Worm (Caenorhabditis elegans) whole organism, L3 larva: Measurements from ENCODE around the gene ZC477.4.
A peak's percentile ranks its signal among the peaks of the same experiment; 100 is the strongest.

Experiments used
- R02D3.7 ChIP-seq: fragments of 150-350 bp; optimal IDR thresholded peaks from 2 replicates; lab custom pipeline; 2014; ENCODE audit warnings: missing biosample characterization, missing genetic modification characterization
- ZK546.5 ChIP-seq: sonication (generic microtip); optimal IDR thresholded peaks from 2 replicates; lab custom pipeline; 2017; ENCODE audit warnings: missing biosample characterization, missing genetic modification characterization
- ceh-28 ChIP-seq: fragments of 150-350 bp; optimal IDR thresholded peaks from 2 replicates; lab custom pipeline; 2014; ENCODE audit warnings: missing biosample characterization, missing genetic modification reagents, missing genetic modification characterization
- ceh-9 ChIP-seq: sonication (generic microtip); optimal IDR thresholded peaks from 2 replicates; lab custom pipeline; 2018; ENCODE audit warnings: missing biosample characterization, missing genetic modification characterization
- egl-27 ChIP-seq: sonication (generic microtip); optimal IDR thresholded peaks from 4 replicates; lab custom pipeline; 2017; ENCODE audit warnings: missing biosample characterization, missing genetic modification reagents, missing genetic modification characterization
- egl-5 ChIP-seq: fragments of 150-350 bp; optimal IDR thresholded peaks from 2 replicates; lab custom pipeline; 2017; ENCODE audit warnings: missing biosample characterization, missing genetic modification reagents, missing genetic modification characterization, inconsistent platforms
- elt-1 ChIP-seq: fragments of 150-350 bp; optimal IDR thresholded peaks from 2 replicates; lab custom pipeline; 2014; ENCODE audit warnings: missing biosample characterization, missing genetic modification characterization
- elt-2 ChIP-seq: sonication (generic microtip); optimal IDR thresholded peaks from 2 replicates; lab custom pipeline; 2016; ENCODE audit warnings: missing genetic modification reagents, mild to moderate bottlenecking, missing genetic modification characterization, missing compliant biosample characterization
- elt-3 ChIP-seq, 3 experiments: fragments of 150-350 bp in 1 of 3; sonication (generic microtip) in 2 of 3; optimal IDR thresholded peaks; 2 replicates in 2 of 3; 4 replicates in 1 of 3; lab custom pipeline; 2014 to 2017; ENCODE audit warnings: missing biosample characterization in 3 of 3, missing genetic modification characterization in 3 of 3
- fkh-10 ChIP-seq: sonication (generic microtip); optimal IDR thresholded peaks from 2 replicates; lab custom pipeline; 2017; ENCODE audit warnings: missing biosample characterization, missing genetic modification reagents, missing genetic modification characterization
- fkh-2 ChIP-seq: fragments of 150-350 bp; optimal IDR thresholded peaks from 2 replicates; lab custom pipeline; 2014; ENCODE audit warnings: missing biosample characterization, missing genetic modification reagents, missing genetic modification characterization
- fos-1 ChIP-seq: fragments of 150-350 bp; optimal IDR thresholded peaks from 2 replicates; lab custom pipeline; 2014; ENCODE audit warnings: missing biosample characterization, missing genetic modification characterization
- hmg-11 ChIP-seq: sonication (generic microtip); optimal IDR thresholded peaks from 2 replicates; lab custom pipeline; 2016; ENCODE audit warnings: missing genetic modification characterization, missing compliant biosample characterization
- lin-15B ChIP-seq: fragments of 150-350 bp; optimal IDR thresholded peaks from 2 replicates; lab custom pipeline; 2014; ENCODE audit warnings: missing biosample characterization, missing genetic modification characterization
- mml-1 ChIP-seq: fragments of 150-350 bp; sonication (generic microtip); optimal IDR thresholded peaks from 3 replicates; lab custom pipeline; 2014; ENCODE audit warnings: missing biosample characterization, missing genetic modification characterization
- nfya-1 ChIP-seq: sonication (generic microtip); optimal IDR thresholded peaks from 2 replicates; lab custom pipeline; 2017; ENCODE audit warnings: missing genetic modification characterization, mild to moderate bottlenecking, missing compliant biosample characterization, antibody characterized with exemption, moderate library complexity; ENCODE audit not compliant: insufficient read depth
- nhr-11 ChIP-seq: fragments of 150-350 bp; optimal IDR thresholded peaks from 2 replicates; lab custom pipeline; 2014; ENCODE audit warnings: missing biosample characterization, missing genetic modification characterization
- nhr-12 ChIP-seq: fragments of 150-350 bp; optimal IDR thresholded peaks from 2 replicates; lab custom pipeline; 2014; ENCODE audit warnings: missing biosample characterization, missing genetic modification characterization
- nhr-23 ChIP-seq: fragments of 150-350 bp; optimal IDR thresholded peaks from 2 replicates; lab custom pipeline; 2014; ENCODE audit warnings: missing biosample characterization, missing genetic modification reagents, missing genetic modification characterization
- nhr-237 ChIP-seq: fragments of 150-350 bp; optimal IDR thresholded peaks from 2 replicates; lab custom pipeline; 2014; ENCODE audit warnings: missing biosample characterization, missing genetic modification characterization
- nhr-25 ChIP-seq: sonication (generic microtip); optimal IDR thresholded peaks from 2 replicates; lab custom pipeline; 2017; ENCODE audit warnings: missing biosample characterization, missing genetic modification characterization
- nhr-28 ChIP-seq: fragments of 150-350 bp; optimal IDR thresholded peaks from 2 replicates; lab custom pipeline; 2014; ENCODE audit warnings: missing biosample characterization, missing genetic modification characterization
- nhr-43 ChIP-seq: sonication (generic microtip); optimal IDR thresholded peaks from 2 replicates; lab custom pipeline; 2016; ENCODE audit warnings: mild to moderate bottlenecking, missing genetic modification characterization, missing compliant biosample characterization; ENCODE audit not compliant: poor library complexity, severe bottlenecking
- nhr-76 ChIP-seq: fragments of 150-350 bp; sonication (generic microtip); optimal IDR thresholded peaks from 5 replicates; lab custom pipeline; 2014; ENCODE audit warnings: missing biosample characterization, missing genetic modification characterization
- pha-4 ChIP-seq: fragments of 150-350 bp; optimal IDR thresholded peaks from 2 replicates; lab custom pipeline; 2014; ENCODE audit warnings: missing biosample characterization, missing genetic modification reagents, missing genetic modification characterization
- pqm-1 ChIP-seq: fragments of 150-350 bp; optimal IDR thresholded peaks from 2 replicates; lab custom pipeline; 2017; ENCODE audit warnings: missing biosample characterization, missing genetic modification characterization, inconsistent platforms
- sea-2 ChIP-seq: fragments of 150-350 bp; sonication (generic microtip); optimal IDR thresholded peaks from 4 replicates; lab custom pipeline; 2014; ENCODE audit warnings: missing biosample characterization, missing genetic modification reagents, missing genetic modification characterization
- snpc-4 ChIP-seq: fragments of 150-350 bp; optimal IDR thresholded peaks from 2 replicates; lab custom pipeline; 2014; ENCODE audit warnings: missing biosample characterization, missing genetic modification characterization
- tbx-2 ChIP-seq: sonication (generic microtip); optimal IDR thresholded peaks from 2 replicates; lab custom pipeline; 2016; ENCODE audit warnings: mild to moderate bottlenecking, missing genetic modification characterization, missing compliant biosample characterization
- zag-1 ChIP-seq: fragments of 150-350 bp; optimal IDR thresholded peaks from 2 replicates; lab custom pipeline; 2014; ENCODE audit warnings: missing biosample characterization, missing genetic modification characterization
- ztf-11 ChIP-seq: fragments of 150-350 bp; optimal IDR thresholded peaks from 2 replicates; lab custom pipeline; 2014; ENCODE audit warnings: missing biosample characterization, missing genetic modification characterization
- ztf-4 ChIP-seq: fragments of 150-350 bp; optimal IDR thresholded peaks from 2 replicates; lab custom pipeline; 2014; ENCODE audit warnings: missing biosample characterization, missing genetic modification characterization

The ZC477.4 gene

ce11 chrIV:7098509-7099065 is at the start of gene ZC477.4:
Gene ZC477.4, minus strand, starts transcription at chrIV:7098784.
- TF ChIP-seq elt-1 (tag; lab: Kevin White, UChicago) (no peak), zag-1 (tag; lab: Kevin White, UChicago) (no peak), tbx-2 (tag; lab: Kevin White, UChicago) (no peak), nfya-1 (tag; lab: Kevin White, UChicago) (peak; percentile 31), nhr-76 (no peak), elt-3 (tag; optimal IDR thresholded peaks at IDR 0.05; lab: Kevin White, UChicago) (no peak)

ce11 chrIV:7147722-7148121 is 49.1 kb upstream of the ZC477.4 start:
- TF ChIP-seq nfya-1 (tag; lab: Kevin White, UChicago) (peak; percentile 32), pha-4 (tag; lab: Kevin White, UChicago) (peak; percentile 90), lin-15B (tag; lab: Kevin White, UChicago) (peak; percentile 8), nhr-25 (tag; lab: Kevin White, UChicago) (no peak), nhr-43 (tag; lab: Kevin White, UChicago) (no peak), hmg-11 (peak; percentile 33), snpc-4 (tag; lab: Kevin White, UChicago) (peak; percentile 55), elt-2 (tag; lab: Kevin White, UChicago) (peak; percentile 11)

ce11 chrIV:7144670-7145257 is 46.2 kb upstream of the ZC477.4 start, which contains the start of gene hecd-1:
Gene hecd-1, minus strand, starts transcription at chrIV:7144720.
- TF ChIP-seq nhr-25 (tag; lab: Kevin White, UChicago): peak; percentile 7
- no peak for TF ChIP-seq ztf-11
- peak; percentile 30 for TF ChIP-seq lin-15B (tag; lab: Kevin White, UChicago)

- TF ChIP-seq fos-1 (tag; lab: Kevin White, UChicago): no peak
- TF ChIP-seq elt-1 (tag; lab: Kevin White, UChicago): no peak
- no peak for TF ChIP-seq nhr-28 (tag; lab: Kevin White, UChicago)
- no peak for TF ChIP-seq mml-1 (tag; lab: Kevin White, UChicago)
- TF ChIP-seq zag-1 (tag; lab: Kevin White, UChicago): no peak
- TF ChIP-seq lin-15B (tag; lab: Kevin White, UChicago): no peak
Observed at ce11 chrIV:7139143-7139542, 40.6 kb upstream of the ZC477.4 start.

ce11 chrIV:7133983-7134382 is 35.4 kb upstream of the ZC477.4 start, which contains the start of gene mutd-1:
Gene mutd-1, minus strand, starts transcription at chrIV:7134083.
- TF ChIP-seq fkh-2 (no peak), mml-1 (tag; lab: Kevin White, UChicago) (no peak), egl-27 (tag; lab: Kevin White, UChicago) (no peak)

ce11 chrIV:7133140-7133539 is 34.6 kb upstream of the ZC477.4 start, which contains the start of gene cyn-12:
Gene cyn-12, minus strand, starts transcription at chrIV:7133217.
- TF ChIP-seq pqm-1 (peak; percentile 6), egl-5 (tag; lab: Kevin White, UChicago) (no peak), lin-15B (tag; lab: Kevin White, UChicago) (no peak), hmg-11 (peak; percentile 40), nhr-23 (tag; lab: Kevin White, UChicago) (peak; percentile 36), ceh-28 (tag; lab: Kevin White, UChicago) (peak; percentile 66), ztf-4 (tag; lab: Kevin White, UChicago) (no peak)
- TF ChIP-seq, all 47 proteins: peak for 4

ce11 chrIV:7131780-7132179 is 33.2 kb upstream of the ZC477.4 start, which contains the start of gene grsp-3:
Gene grsp-3, minus strand, starts transcription at chrIV:7131928.
- TF ChIP-seq nhr-25 (tag; lab: Kevin White, UChicago) (peak; percentile 77), ZK546.5 (tag; lab: Kevin White, UChicago) (no peak), nhr-28 (tag; lab: Kevin White, UChicago) (no peak), lin-15B (tag; lab: Kevin White, UChicago) (no peak), nhr-12 (no peak), egl-27 (tag; lab: Kevin White, UChicago) (no peak), elt-2 (tag; lab: Kevin White, UChicago) (no peak), egl-5 (tag; lab: Kevin White, UChicago) (no peak), elt-3 (tag; optimal IDR thresholded peaks at IDR 0.05; lab: Kevin White, UChicago) (peak in 1 of 3 experiments; percentile 61), tbx-2 (tag; lab: Kevin White, UChicago) (no peak), elt-1 (tag; lab: Kevin White, UChicago) (peak; percentile 46), ceh-9 (no peak), sea-2 (GFP tag; lab: Kevin White, UChicago) (no peak), nhr-237 (no peak), nhr-76 (no peak), fkh-10 (GFP tag; lab: Kevin White, UChicago) (no peak), R02D3.7 (no peak), nhr-23 (tag; lab: Kevin White, UChicago) (peak; percentile 89), ceh-28 (tag; lab: Kevin White, UChicago) (peak; percentile 38), nhr-11 (tag; lab: Kevin White, UChicago) (no peak)
